Fruit fly (Drosophila melanogaster) whole organism: ENCODE data around the gene Cht7.

ENCODE experiments used
- CG8478 ChIP-seq: fragments of >200 bp; optimal IDR thresholded peaks from 2 replicates; lab custom pipeline; 2018; ENCODE audit warnings: inconsistent platforms
- Dll ChIP-seq: fragments of >200 bp; optimal IDR thresholded peaks from 2 replicates; lab custom pipeline; 2017
- psq ChIP-seq: fragments of >200 bp; optimal IDR thresholded peaks from 2 replicates; lab custom pipeline; 2017

- TF ChIP-seq Dll (lab: Kevin White, UChicago), result no peak
- no peak for TF ChIP-seq CG8478 (lab: Kevin White, UChicago)
- TF ChIP-seq psq (lab: Kevin White, UChicago), result no peak
Observed at dm6 chr3L:3121769-3122432, 15.1 kb upstream of the Cht7 start.
